Worm (Caenorhabditis elegans) whole organism, L4/young adult: Measurements from ENCODE around the gene cal-1.

Experiments
- W03F9.2 ChIP-seq: fragments of 150-350 bp; optimal IDR thresholded peaks from 2 replicates; lab custom pipeline; 2014; ENCODE audit warnings: missing biosample characterization, missing genetic modification characterization
- dao-5 ChIP-seq: sonication (generic microtip); optimal IDR thresholded peaks from 2 replicates; lab custom pipeline; 2016; ENCODE audit warnings: missing genotype, missing genetic modification characterization, moderate library complexity, missing compliant biosample characterization
- him-1 ChIP-seq: sonication (generic microtip); optimal IDR thresholded peaks from 2 replicates; lab custom pipeline; 2016; ENCODE audit warnings: missing genotype, missing genetic modification reagents, missing genetic modification characterization, missing compliant biosample characterization

cal-1 gene

DNA sequence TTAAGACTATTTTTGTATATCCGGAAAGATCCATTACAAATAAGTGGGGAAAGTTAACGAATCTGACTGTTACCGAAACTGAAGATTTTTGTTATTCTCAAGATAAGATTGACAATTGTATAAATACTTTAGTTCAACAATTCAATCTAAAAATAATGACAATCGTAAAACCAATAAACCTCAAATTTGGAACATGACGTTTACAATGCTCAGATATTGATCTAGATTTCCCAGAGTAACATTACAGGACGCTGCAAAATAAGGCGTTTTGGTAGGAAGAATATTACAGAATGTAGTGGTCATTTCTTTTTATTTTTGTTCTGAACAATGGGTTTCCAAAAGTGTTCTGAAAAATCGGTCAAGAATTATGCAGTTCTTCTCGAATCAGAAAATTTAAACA is 9.7 kb upstream of the cal-1 start, which contains the start of gene F45D3.1:
TSS of gene F45D3.1 (plus strand) at position 301 of the 400 bp plus-strand sequence.
- TF ChIP-seq him-1 (tag; lab: Kevin White, UChicago) (no peak), W03F9.2 (tag; lab: Kevin White, UChicago) (no peak), dao-5 (tag; lab: Kevin White, UChicago) (no peak)

DNA sequence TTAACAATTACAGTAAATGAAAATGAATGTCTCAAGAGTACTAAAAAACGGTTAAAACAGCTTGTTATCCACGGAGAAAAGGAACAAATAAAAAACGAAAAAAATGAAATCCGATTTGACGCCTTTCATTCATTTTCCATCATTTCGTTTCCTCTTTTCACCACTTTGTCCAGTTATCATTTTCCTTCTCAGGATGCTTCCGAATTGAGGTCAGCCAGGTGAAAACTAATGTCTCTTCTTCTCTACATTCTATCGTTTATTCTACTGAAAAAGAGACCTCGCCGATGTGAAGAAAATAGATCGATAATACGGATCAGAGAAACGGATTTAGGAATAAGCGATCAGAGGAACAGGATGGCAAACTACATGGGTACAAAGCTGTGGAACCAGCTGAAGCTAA is 9.1 kb upstream of the cal-1 start:
- TF ChIP-seq him-1 (tag; lab: Kevin White, UChicago) (no peak), W03F9.2 (tag; lab: Kevin White, UChicago) (no peak), dao-5 (tag; lab: Kevin White, UChicago) (no peak)

DNA sequence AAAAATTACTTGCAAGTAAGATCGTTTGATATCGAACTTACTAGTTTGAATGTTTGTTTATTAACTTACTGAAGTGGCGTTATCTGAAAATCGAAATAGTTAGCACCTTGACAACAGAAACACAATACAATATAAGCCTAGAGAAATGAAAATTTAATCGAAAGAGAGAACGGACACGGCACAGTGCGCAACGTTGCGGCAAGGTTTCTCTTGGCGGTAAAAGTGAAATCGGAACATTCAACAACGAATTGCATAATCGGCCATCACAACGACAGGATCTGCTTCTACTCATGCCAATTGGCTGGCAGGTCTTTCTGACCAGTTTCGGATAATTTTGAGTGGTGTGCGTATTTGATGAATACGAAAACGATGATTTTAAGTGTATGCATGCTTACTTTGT is 8.5 kb upstream of the cal-1 start, which contains the start of gene dyf-4:
TSS of gene dyf-4 (minus strand) at position 213 of the 400 bp plus-strand sequence.
- TF ChIP-seq him-1 (tag; lab: Kevin White, UChicago) (no peak), dao-5 (tag; lab: Kevin White, UChicago) (no peak), W03F9.2 (tag; lab: Kevin White, UChicago) (no peak)

DNA sequence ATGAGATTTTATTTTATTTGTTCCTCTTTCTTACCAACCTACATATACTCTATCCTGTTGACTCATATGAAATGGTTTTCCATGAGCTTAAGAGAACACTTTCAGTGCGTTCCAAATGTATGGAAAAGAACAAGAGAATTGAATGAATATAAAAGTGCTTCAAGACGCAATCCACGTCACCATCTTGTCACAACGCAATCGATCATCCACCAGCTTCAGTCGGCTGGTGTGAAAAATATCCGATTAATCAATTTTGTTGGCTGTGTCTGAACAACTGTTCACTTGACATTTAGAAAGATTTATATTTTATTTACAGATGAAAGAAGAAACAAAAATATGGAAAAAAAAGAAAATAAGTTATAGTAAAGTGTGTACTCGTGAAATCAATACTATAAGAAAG is 6.3 kb upstream of the cal-1 start:
- TF ChIP-seq W03F9.2 (tag; lab: Kevin White, UChicago) (no peak), dao-5 (tag; lab: Kevin White, UChicago) (no peak), him-1 (tag; lab: Kevin White, UChicago) (no peak)

DNA sequence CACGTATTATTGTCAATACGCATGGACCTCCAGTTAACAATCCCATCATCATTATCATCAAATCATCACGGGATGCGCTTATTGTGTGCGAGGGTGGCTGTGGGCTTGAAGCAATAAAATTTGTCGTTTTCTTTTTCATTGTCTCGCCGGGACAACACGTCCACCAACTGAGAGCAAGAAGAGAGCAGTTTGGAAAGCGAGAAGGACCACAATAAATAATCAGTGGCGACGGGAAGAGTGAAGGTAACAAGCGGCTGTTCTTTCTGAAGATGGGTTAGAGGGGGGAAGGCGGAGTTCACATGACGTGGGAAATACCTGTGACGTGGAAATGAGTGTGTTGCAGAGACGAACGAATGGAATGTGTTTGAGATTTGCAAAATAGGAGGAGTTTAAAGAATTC is 1.7 kb upstream of the cal-1 start:
- TF ChIP-seq him-1 (tag; lab: Kevin White, UChicago) (no peak), dao-5 (tag; lab: Kevin White, UChicago) (no peak), W03F9.2 (tag; lab: Kevin White, UChicago) (no peak)

DNA sequence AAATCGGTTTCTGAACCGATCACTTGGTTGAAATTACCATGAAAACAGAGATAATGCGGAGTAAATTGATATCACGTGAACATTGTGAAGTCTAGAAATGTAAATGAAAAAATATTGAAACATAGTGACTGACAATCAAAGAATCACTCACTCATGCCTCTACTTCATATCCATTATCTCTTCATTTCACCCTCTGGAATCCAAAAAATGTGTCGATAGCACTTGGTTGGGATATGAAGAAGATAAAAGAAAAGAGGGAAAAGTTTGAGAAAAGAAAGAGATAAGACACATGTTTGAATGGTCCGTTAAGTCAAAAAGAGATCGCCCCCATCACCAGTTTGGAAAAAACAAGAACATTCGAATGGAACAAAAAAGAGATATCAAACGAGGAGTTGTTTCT is 709 bp upstream of the cal-1 start:
- TF ChIP-seq W03F9.2 (tag; lab: Kevin White, UChicago) (no peak), him-1 (tag; lab: Kevin White, UChicago) (no peak), dao-5 (tag; lab: Kevin White, UChicago) (no peak)

DNA sequence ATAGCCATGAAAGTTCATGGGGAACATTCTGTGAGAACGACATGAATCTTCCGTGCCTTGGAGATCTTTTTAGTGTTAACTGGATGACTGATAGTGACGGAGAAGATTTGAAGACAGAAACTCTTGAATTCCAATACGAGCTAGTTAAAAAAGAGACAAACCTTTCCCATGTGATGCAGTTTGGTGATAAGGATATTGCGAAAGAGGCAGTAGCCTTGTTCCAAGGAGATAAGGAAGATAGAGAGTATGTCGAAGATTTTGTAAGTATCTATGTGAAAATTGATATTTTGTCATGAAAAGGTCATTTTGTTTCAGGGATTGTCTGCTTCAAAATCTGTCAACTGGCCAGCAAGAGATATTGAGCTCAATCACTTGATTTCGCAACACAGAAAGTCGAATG is 3.1 kb downstream of the cal-1 start:
- TF ChIP-seq dao-5 (tag; lab: Kevin White, UChicago) (no peak), W03F9.2 (tag; lab: Kevin White, UChicago) (no peak), him-1 (tag; lab: Kevin White, UChicago) (no peak)

DNA sequence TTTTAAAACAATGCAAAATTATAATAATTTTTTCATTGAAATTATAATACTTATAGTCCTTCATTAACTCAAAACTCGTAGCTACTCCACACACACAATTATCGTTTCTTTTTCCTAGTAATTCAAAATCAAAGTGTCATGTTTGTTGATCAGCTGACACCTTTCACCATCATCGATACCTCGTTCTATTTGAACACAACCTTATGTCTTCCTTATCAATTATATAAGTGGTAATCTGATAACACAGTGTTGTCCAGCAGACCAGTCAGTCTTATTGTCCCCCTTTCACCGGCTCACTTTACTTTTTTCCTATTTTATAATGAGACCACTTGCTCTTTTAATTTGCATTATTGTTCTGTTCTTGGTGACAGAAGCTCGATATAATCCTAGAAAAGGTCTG is 4.3 kb downstream of the cal-1 start, which contains the start of the genes T28H10.2 and lgmn-1:
TSS of gene T28H10.2 (minus strand) at position 177 of the 400 bp plus-strand sequence.
TSS of gene lgmn-1 (plus strand) at position 284 of the 400 bp plus-strand sequence.
- TF ChIP-seq W03F9.2 (tag; lab: Kevin White, UChicago) (no peak), dao-5 (tag; lab: Kevin White, UChicago) (no peak), him-1 (tag; lab: Kevin White, UChicago) (no peak)

DNA sequence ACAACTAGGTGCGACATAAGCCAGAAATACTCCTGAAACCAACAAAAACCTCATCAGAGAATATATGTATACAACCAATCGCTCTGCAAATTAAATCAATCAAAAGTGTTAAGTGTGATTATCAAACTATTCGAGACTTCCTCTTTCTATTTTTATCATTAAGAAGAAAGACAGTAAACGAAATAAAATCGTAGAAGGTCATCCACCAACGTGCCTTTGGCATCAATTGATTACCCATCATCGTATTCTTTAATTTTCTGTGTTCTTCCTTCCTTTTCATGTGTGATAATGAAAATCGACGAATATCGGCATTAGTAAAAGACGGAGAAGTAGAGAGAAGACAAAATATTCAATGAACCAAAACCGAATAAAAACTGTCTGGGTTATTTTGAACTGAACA is 5.1 kb downstream of the cal-1 start:
- TF ChIP-seq dao-5 (tag; lab: Kevin White, UChicago): no peak
- no peak for TF ChIP-seq him-1 (tag; lab: Kevin White, UChicago)
- TF ChIP-seq W03F9.2 (tag; lab: Kevin White, UChicago): no peak

DNA sequence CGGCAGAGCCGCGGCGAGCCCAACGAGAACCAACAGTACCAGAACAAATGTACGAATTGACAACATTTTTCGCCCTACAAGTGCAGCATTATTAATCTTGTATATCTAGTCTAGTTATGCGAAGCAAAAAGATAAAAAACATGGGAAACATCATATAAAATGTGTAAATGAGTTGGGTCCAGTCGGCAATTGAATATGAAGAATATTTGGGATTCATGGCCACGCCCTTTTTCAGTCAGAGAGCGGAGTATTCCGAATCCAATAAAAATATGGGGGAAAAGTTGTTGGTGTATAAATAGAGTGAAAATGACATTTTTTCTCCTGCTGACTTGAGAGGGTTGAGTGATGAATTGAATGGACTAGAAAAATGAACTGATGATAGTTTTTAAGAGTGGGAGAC is 10.9 kb downstream of the cal-1 start, which contains the start of gene nlp-46:
TSS of gene nlp-46 (minus strand) at position 101 of the 400 bp plus-strand sequence.
- TF ChIP-seq W03F9.2 (tag; lab: Kevin White, UChicago): no peak
- TF ChIP-seq him-1 (tag; lab: Kevin White, UChicago): no peak
- no peak for TF ChIP-seq dao-5 (tag; lab: Kevin White, UChicago)

DNA sequence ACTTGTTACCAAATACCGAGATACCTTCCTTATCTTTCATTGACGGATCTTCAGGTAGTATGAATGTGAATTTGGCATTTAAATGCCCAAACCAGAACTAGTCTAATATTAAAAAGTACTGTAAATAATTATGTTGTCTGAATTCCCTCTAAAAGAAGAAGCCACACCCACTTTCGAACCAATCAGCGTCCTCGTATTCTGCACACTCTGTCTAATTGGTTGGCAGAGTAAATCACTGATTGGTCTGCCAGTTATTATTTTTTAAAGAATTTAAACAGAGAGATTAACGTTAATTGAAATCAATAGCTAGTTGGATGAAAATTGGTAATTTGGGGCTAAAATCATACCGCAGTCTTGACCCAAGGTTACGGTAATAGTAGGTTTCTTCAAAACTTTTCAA is 11.3 kb downstream of the cal-1 start:
- TF ChIP-seq dao-5 (tag; lab: Kevin White, UChicago): no peak
- no peak for TF ChIP-seq W03F9.2 (tag; lab: Kevin White, UChicago)
- TF ChIP-seq him-1 (tag; lab: Kevin White, UChicago): no peak

DNA sequence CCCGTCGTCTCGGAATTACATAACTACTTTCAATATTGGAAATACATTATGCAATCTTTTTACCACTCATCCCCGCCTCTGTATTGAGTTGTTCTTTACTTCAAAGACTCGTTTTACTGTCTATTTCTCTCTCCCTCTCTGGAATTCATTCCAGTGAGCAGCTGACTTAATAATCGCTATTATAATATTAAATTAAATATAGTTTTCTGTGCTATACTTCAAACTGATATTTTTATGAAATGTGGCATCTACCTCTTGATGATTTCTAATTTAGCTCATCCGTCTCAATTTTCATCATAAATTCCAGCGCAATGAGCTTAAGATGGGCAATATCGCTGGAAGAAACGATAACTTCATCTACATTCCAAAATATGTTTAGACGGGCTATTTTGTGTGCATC is 13.6 kb downstream of the cal-1 start, which contains the start of gene T28H10.1:
TSS of gene T28H10.1 (plus strand) at position 301 of the 400 bp plus-strand sequence.
- TF ChIP-seq W03F9.2 (tag; lab: Kevin White, UChicago) (no peak), dao-5 (tag; lab: Kevin White, UChicago) (no peak), him-1 (tag; lab: Kevin White, UChicago) (no peak)

DNA sequence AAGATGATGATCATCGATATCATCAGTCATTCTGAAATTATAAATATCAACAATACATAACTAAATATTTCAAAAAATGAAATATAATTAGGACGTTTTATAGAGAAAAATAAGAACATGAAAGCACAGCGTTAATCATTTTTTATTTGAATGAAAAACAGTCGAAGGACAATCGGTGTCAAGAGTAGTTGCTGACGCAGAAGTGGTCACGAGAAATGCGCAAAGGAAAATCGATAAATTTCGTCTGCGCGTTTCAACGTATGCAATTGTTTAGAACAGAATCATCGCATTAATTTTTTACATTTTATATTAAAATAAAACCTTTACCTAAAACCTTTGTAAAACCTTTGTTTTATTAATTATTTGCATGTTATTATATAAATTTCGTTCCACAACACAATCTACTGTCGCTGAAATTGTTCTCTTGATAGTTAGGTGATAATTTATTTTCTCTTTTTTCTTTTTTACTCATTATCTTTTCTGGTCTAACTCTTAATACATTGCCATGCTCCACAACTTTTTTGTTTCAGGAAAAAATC is 19.3 kb downstream of the cal-1 start, which contains the start of the genes W04D2.4 and rbm-25:
TSS of gene W04D2.4 (minus strand) at position 31 of the 539 bp plus-strand sequence.
TSS of gene rbm-25 (plus strand) at position 489 of the 539 bp plus-strand sequence.
- peak; percentile 80 for TF ChIP-seq W03F9.2 (tag; lab: Kevin White, UChicago)
- no peak for TF ChIP-seq him-1 (tag; lab: Kevin White, UChicago)
- no peak for TF ChIP-seq dao-5 (tag; lab: Kevin White, UChicago)

DNA sequence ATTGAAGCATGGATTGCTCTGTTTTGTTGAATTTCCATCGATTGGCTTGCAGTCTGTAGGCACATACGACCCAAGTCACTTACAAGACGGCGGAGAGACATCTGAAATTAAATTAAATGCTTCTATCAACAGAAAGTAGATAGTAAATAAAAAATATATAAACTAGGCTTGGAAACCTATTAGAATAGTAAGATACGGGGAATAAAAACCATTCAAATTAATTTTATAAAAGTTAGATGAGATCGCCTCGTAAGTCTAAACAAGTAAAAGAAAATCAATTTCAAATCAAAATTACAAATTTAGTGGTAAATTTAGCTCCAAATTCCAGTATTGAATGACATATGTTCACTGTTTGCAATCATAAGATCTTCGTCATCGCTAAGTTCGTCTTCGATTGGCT is 22.5 kb downstream of the cal-1 start, which contains the start of gene mrps-11:
TSS of gene mrps-11 (minus strand) at position 101 of the 400 bp plus-strand sequence.
- TF ChIP-seq dao-5 (tag; lab: Kevin White, UChicago) (no peak), W03F9.2 (tag; lab: Kevin White, UChicago) (no peak), him-1 (tag; lab: Kevin White, UChicago) (no peak)
